Worm (Caenorhabditis elegans) whole organism, L4 larva: ENCODE measurements around the gene sqst-2.
A peak's percentile ranks its signal among the peaks of the same experiment; 100 is the strongest.
"Not testable (repeated sequence)": the region's sequence is repeated elsewhere in the genome, so short reads cannot be mapped to it uniquely, and the experiment has no call there.

Source experiments
- F26F4.8 ChIP-seq: fragments of 200-800 bp; sonication (Bioruptor generic); conservative IDR thresholded peaks from 2 replicates; pipeline ENCODE4 v1.3.6; 2022; ENCODE audit warnings: missing genetic modification characterization, missing compliant biosample characterization
- F49E8.2 ChIP-seq: sonication (generic microtip); optimal IDR thresholded peaks from 2 replicates; lab custom pipeline; 2016; ENCODE audit warnings: missing compliant biosample characterization, mild to moderate bottlenecking, missing genetic modification characterization, borderline replicate concordance
- T26A8.4 ChIP-seq: fragments of 200-800 bp; sonication (Bioruptor generic); IDR thresholded peaks from 2 replicates; pipeline ENCODE4 v1.3.6; 2022; ENCODE audit warnings: missing genetic modification characterization, missing compliant biosample characterization
- ZK337.2 ChIP-seq: fragments of 200-800 bp; sonication (Bioruptor generic); IDR thresholded peaks from 2 replicates; pipeline ENCODE4 v1.3.6; 2022; ENCODE audit warnings: missing genetic modification reagents, missing genetic modification characterization, missing compliant biosample characterization
- ZK546.5 ChIP-seq, 2 experiments: sonication (generic microtip); optimal IDR thresholded peaks; 2 replicates each; lab custom pipeline; 2017; ENCODE audit warnings: missing biosample characterization in 2 of 2, missing genetic modification characterization in 2 of 2
- aha-1 ChIP-seq: fragments of 150-350 bp; peaks from one replicate; lab custom pipeline; 2014; ENCODE audit warnings: missing biosample characterization, missing genetic modification characterization
- ama-1 ChIP-seq: fragments of 150-350 bp; optimal IDR thresholded peaks from 2 replicates; lab custom pipeline; 2014; ENCODE audit warnings: inconsistent platforms, mixed read lengths
- ceh-20 ChIP-seq: fragments of 200-800 bp; sonication (Bioruptor generic); IDR thresholded peaks from 2 replicates; pipeline ENCODE4 v1.3.6; 2022; ENCODE audit warnings: missing genetic modification reagents, missing genetic modification characterization, missing compliant biosample characterization
- ceh-44 ChIP-seq: fragments of 200-800 bp; sonication (Bioruptor generic); IDR thresholded peaks from 2 replicates; pipeline ENCODE4 v1.3.6; 2022; ENCODE audit warnings: missing genetic modification reagents, missing genetic modification characterization, missing compliant biosample characterization
- ceh-82 ChIP-seq: sonication (generic microtip); optimal IDR thresholded peaks from 2 replicates; lab custom pipeline; 2017; ENCODE audit warnings: missing biosample characterization, missing genetic modification characterization
- cey-2 ChIP-seq: sonication (generic microtip); optimal IDR thresholded peaks from 3 replicates; lab custom pipeline; 2017; ENCODE audit warnings: missing genetic modification characterization, mild to moderate bottlenecking, missing compliant biosample characterization, antibody characterized with exemption, borderline replicate concordance; ENCODE audit not compliant: insufficient read depth
- dmd-6 ChIP-seq: fragments of 200-800 bp; sonication (Bioruptor generic); IDR thresholded peaks from 2 replicates; pipeline ENCODE4 v1.3.6; 2022; ENCODE audit warnings: missing genetic modification reagents, missing genetic modification characterization, missing compliant biosample characterization
- dmd-8 ChIP-seq: fragments of 200-800 bp; sonication (Bioruptor generic); IDR thresholded peaks from 2 replicates; pipeline ENCODE4 v1.3.6; 2022; ENCODE audit warnings: missing genetic modification characterization, missing compliant biosample characterization
- dmd-9 ChIP-seq: fragments of 200-800 bp; sonication (Bioruptor generic); IDR thresholded peaks from 2 replicates; pipeline ENCODE4 v1.3.6; 2022; ENCODE audit warnings: missing genetic modification reagents, missing genetic modification characterization, missing compliant biosample characterization
- dpl-1 ChIP-seq: fragments of 150-350 bp; optimal IDR thresholded peaks from 2 replicates; lab custom pipeline; 2014; ENCODE audit warnings: missing biosample characterization, missing genetic modification reagents, missing genetic modification characterization
- duxl-1 ChIP-seq: sonication (generic microtip); optimal IDR thresholded peaks from 2 replicates; lab custom pipeline; 2016; ENCODE audit warnings: mild to moderate bottlenecking, missing genetic modification characterization, moderate library complexity, missing compliant biosample characterization; ENCODE audit not compliant: poor library complexity
- egl-43 ChIP-seq: fragments of 200-800 bp; sonication (Bioruptor generic); IDR thresholded peaks from 2 replicates; pipeline ENCODE4 v1.3.6; 2022; ENCODE audit warnings: missing genetic modification reagents, missing genetic modification characterization, missing compliant biosample characterization
- hlh-11 ChIP-seq: fragments of 200-800 bp; sonication (Bioruptor generic); optimal IDR thresholded peaks from 2 replicates; lab custom pipeline; 2018; ENCODE audit warnings: mild to moderate bottlenecking, missing genetic modification characterization, missing compliant biosample characterization
- hmg-1.1 ChIP-seq: fragments of 200-800 bp; sonication (Bioruptor generic); IDR thresholded peaks from 2 replicates; pipeline ENCODE4 v1.3.6; 2022; ENCODE audit warnings: missing genetic modification reagents, missing genetic modification characterization, missing compliant biosample characterization
- lim-7 ChIP-seq: fragments of 200-800 bp; sonication (Bioruptor generic); IDR thresholded peaks from 2 replicates; pipeline ENCODE4 v1.3.6; 2022; ENCODE audit warnings: missing genetic modification characterization, missing compliant biosample characterization
- lsy-2 ChIP-seq, 2 experiments: fragments of 150-350 bp in 1 of 2; sonication (generic microtip) in 1 of 2; optimal IDR thresholded peaks; 2 replicates each; lab custom pipeline; 2014 to 2017; ENCODE audit warnings: missing biosample characterization in 2 of 2, missing genetic modification characterization in 2 of 2
- madf-5 ChIP-seq, 2 experiments: fragments of 200-800 bp; sonication (Bioruptor generic); IDR thresholded peaks; 2 replicates each; pipeline ENCODE4 v1.3.6; 2022; ENCODE audit warnings: missing compliant biosample characterization in 2 of 2, missing genetic modification characterization in 2 of 2
- mdl-1 ChIP-seq, 2 experiments: fragments of 150-350 bp in 1 of 2; sonication (generic microtip) in 1 of 2; optimal IDR thresholded peaks; 2 replicates each; lab custom pipeline; 2014 to 2017; ENCODE audit warnings: missing biosample characterization in 2 of 2, missing genetic modification characterization in 2 of 2
- mdt-29 ChIP-seq: fragments of 200-800 bp; sonication (Bioruptor generic); IDR thresholded peaks from 2 replicates; pipeline ENCODE4 v1.3.6; 2022; ENCODE audit warnings: missing genetic modification reagents, missing genetic modification characterization, missing compliant biosample characterization
- mep-1 ChIP-seq: fragments of 150-350 bp; sonication (generic microtip); optimal IDR thresholded peaks from 3 replicates; lab custom pipeline; 2014; ENCODE audit warnings: missing biosample characterization, missing genetic modification characterization
- mxl-3 ChIP-seq: fragments of 200-800 bp; sonication (Bioruptor generic); optimal IDR thresholded peaks from 2 replicates; lab custom pipeline; 2018; ENCODE audit warnings: mild to moderate bottlenecking, missing genetic modification characterization, missing compliant biosample characterization
- nhr-28 ChIP-seq: fragments of 150-350 bp; optimal IDR thresholded peaks from 2 replicates; lab custom pipeline; 2014; ENCODE audit warnings: missing biosample characterization, missing genetic modification characterization
- nhr-41 ChIP-seq: fragments of 200-800 bp; sonication (Bioruptor generic); IDR thresholded peaks from 2 replicates; pipeline ENCODE4 v1.3.6; 2022; ENCODE audit warnings: missing genetic modification reagents, missing genetic modification characterization, missing compliant biosample characterization
- nhr-76 ChIP-seq: fragments of 150-350 bp; optimal IDR thresholded peaks from 2 replicates; lab custom pipeline; 2014; ENCODE audit warnings: missing biosample characterization, missing genetic modification characterization
- nhr-77 ChIP-seq: fragments of 150-350 bp; optimal IDR thresholded peaks from 2 replicates; lab custom pipeline; 2014; ENCODE audit warnings: missing biosample characterization, missing genetic modification characterization
- pqm-1 ChIP-seq: sonication (generic microtip); optimal IDR thresholded peaks from 2 replicates; lab custom pipeline; 2017; ENCODE audit warnings: missing biosample characterization, missing genetic modification characterization
- rbr-2 ChIP-seq: sonication (generic microtip); optimal IDR thresholded peaks from 2 replicates; lab custom pipeline; 2016; ENCODE audit warnings: missing genotype, missing genetic modification characterization, missing compliant biosample characterization
- sdz-12 ChIP-seq: fragments of 200-800 bp; sonication (Bioruptor generic); optimal IDR thresholded peaks from 2 replicates; lab custom pipeline; 2018; ENCODE audit warnings: mild to moderate bottlenecking, missing genetic modification characterization, missing compliant biosample characterization
- snpc-1.2 ChIP-seq: fragments of 200-800 bp; sonication (Bioruptor generic); IDR thresholded peaks from 2 replicates; pipeline ENCODE4 v1.3.6; 2022; ENCODE audit warnings: missing genetic modification reagents, missing genetic modification characterization, missing compliant biosample characterization
- unc-62 ChIP-seq, 3 experiments: fragments of 150-350 bp in 1 of 3; sonication (generic microtip); optimal IDR thresholded peaks in 2 of 3; peaks in 1 of 3; 1 replicate in 1 of 3; 2 replicates in 2 of 3; lab custom pipeline; 2014 to 2017; ENCODE audit warnings: missing biosample characterization in 3 of 3, missing genetic modification characterization in 3 of 3, missing genetic modification reagents in 3 of 3, missing genotype in 1 of 3
- vab-7 ChIP-seq: fragments of 200-800 bp; sonication (Bioruptor generic); IDR thresholded peaks from 2 replicates; pipeline ENCODE4 v1.3.6; 2022; ENCODE audit warnings: missing genetic modification reagents, missing genetic modification characterization, missing compliant biosample characterization
- zfp-2 ChIP-seq: sonication (generic microtip); optimal IDR thresholded peaks from 2 replicates; lab custom pipeline; 2016; ENCODE audit warnings: mild to moderate bottlenecking, missing genetic modification characterization, missing compliant biosample characterization
- zip-11 ChIP-seq: fragments of 200-800 bp; sonication (Bioruptor generic); IDR thresholded peaks from 2 replicates; pipeline ENCODE4 v1.3.6; 2022; ENCODE audit warnings: missing genetic modification characterization, missing compliant biosample characterization
- ztf-7 ChIP-seq: fragments of 150-350 bp; optimal IDR thresholded peaks from 2 replicates; lab custom pipeline; 2014; ENCODE audit warnings: missing biosample characterization, missing genetic modification characterization

The sqst-2 gene

ce11 chrIV:7328918-7329317 is at the start of gene sqst-2:
sqst-2 (minus strand) TSS chrIV:7328975.
- TF ChIP-seq ZK546.5 (tag; optimal IDR thresholded peaks at IDR 0.05; lab: Kevin White, UChicago) (no peak), dmd-6 (peak; percentile 6; the same call in 1 of the 2 replicates), pqm-1 (peak; percentile 80), zfp-2 (tag; lab: Kevin White, UChicago) (no peak), nhr-28 (peak; percentile 33)
- TF ChIP-seq, all 104 proteins: peak for 3

ce11 chrIV:7376511-7376910 is 47.7 kb upstream of the sqst-2 start, which contains the start of gene T12B3.2:
T12B3.2 (plus strand) TSS chrIV:7376811.
- no peak for TF ChIP-seq madf-5 (GFP tag; IDR thresholded peaks at IDR 0.05; lab: Robert Waterston, UW)
- peak in 1 of 2 experiments; percentile 52 for TF ChIP-seq unc-62 (GFP tag; optimal IDR thresholded peaks at IDR 0.05 in 1 of 2; lab: Kevin White, UChicago)
- no peak for TF ChIP-seq unc-62 (tag; optimal IDR thresholded peaks at IDR 0.05; lab: Kevin White, UChicago)
- peak; percentile 28 for TF ChIP-seq nhr-77 (tag; lab: Kevin White, UChicago)
- TF ChIP-seq aha-1 (tag; lab: Kevin White, UChicago): peak; percentile 83

- TF ChIP-seq ztf-7 (tag; lab: Kevin White, UChicago); nhr-76; ama-1 (lab: Kevin White, UChicago): not testable (repeated sequence)
Measured at ce11 chrIV:7374847-7375246, 46.1 kb upstream of the sqst-2 start, which contains the start of gene T12B3.3. T12B3.3 (plus strand) TSS chrIV:7375147.

- not testable (repeated sequence) for TF ChIP-seq mep-1 (tag; lab: Kevin White, UChicago); vab-7 (GFP tag; lab: Robert Waterston, UW); cey-2 (tag; lab: Kevin White, UChicago)
Measured at ce11 chrIV:7365011-7365410, 36.2 kb upstream of the sqst-2 start, which contains the start of gene Y40C5A.4. Y40C5A.4 (minus strand) TSS chrIV:7365111.

ce11 chrIV:7346751-7347150 is 18.0 kb upstream of the sqst-2 start, which contains the start of gene daf-42:
daf-42 (minus strand) TSS chrIV:7346851.
- TF ChIP-seq lsy-2 (tag; optimal IDR thresholded peaks at IDR 0.05; lab: Kevin White, UChicago) (no peak), vab-7 (GFP tag; lab: Robert Waterston, UW) (no peak), rbr-2 (tag; lab: Kevin White, UChicago) (no peak), lim-7 (GFP tag; lab: Robert Waterston, UW) (no peak), sdz-12 (GFP tag; lab: Kevin White, UChicago) (no peak), hlh-11 (no peak), mdl-1 (tag; optimal IDR thresholded peaks at IDR 0.05; lab: Kevin White, UChicago) (no peak), dpl-1 (GFP tag; lab: Kevin White, UChicago) (no peak), F49E8.2 (tag; lab: Kevin White, UChicago) (no peak), dmd-6 (no peak), ztf-7 (tag; lab: Kevin White, UChicago) (no peak), dmd-8 (GFP tag; lab: Robert Waterston, UW) (no peak)

- TF ChIP-seq ZK546.5 (tag; optimal IDR thresholded peaks at IDR 0.05; lab: Kevin White, UChicago) (no peak), ceh-82 (no peak), madf-5 (GFP tag; IDR thresholded peaks at IDR 0.05; lab: Robert Waterston, UW) (peak in 1 of 2 experiments; percentile 74; a peak in 1 of 4 replicates), ZK337.2 (GFP tag; lab: Robert Waterston, UW) (peak; percentile 38; the same call in 1 of the 2 replicates), zip-11 (GFP tag; lab: Robert Waterston, UW) (0 out of 2 replicates have a peak, but pooled peaks have one; percentile 35), dmd-6 (peak; percentile 37), mdl-1 (tag; optimal IDR thresholded peaks at IDR 0.05; lab: Kevin White, UChicago) (peak in 1 of 2 experiments; percentile 32), ceh-20 (GFP tag; lab: Robert Waterston, UW) (0 out of 2 replicates have a peak, but pooled peaks have one; percentile 36), mxl-3 (no peak), ceh-44 (GFP tag; lab: Robert Waterston, UW) (peak; percentile 68), lim-7 (GFP tag; lab: Robert Waterston, UW) (peak; percentile 92), F26F4.8 (GFP tag; lab: Robert Waterston, UW) (no peak), T26A8.4 (GFP tag; lab: Robert Waterston, UW) (peak; percentile 63), dmd-9 (GFP tag; lab: Robert Waterston, UW) (peak; percentile 37; the same call in 1 of the 2 replicates), hmg-1.1 (GFP tag; lab: Robert Waterston, UW) (peak; percentile 40; the same call in 1 of the 2 replicates), mdt-29 (peak; percentile 34; the same call in 1 of the 2 replicates), egl-43 (GFP tag; lab: Robert Waterston, UW) (peak; percentile 88; the same call in 1 of the 2 replicates), snpc-1.2 (GFP tag; lab: Robert Waterston, UW) (peak; percentile 83), duxl-1 (peak; percentile 60), nhr-41 (GFP tag; lab: Robert Waterston, UW) (peak; percentile 48; the same call in 1 of the 2 replicates)
Measured at ce11 chrIV:7344020-7344419, 15.2 kb upstream of the sqst-2 start.
